Worm (Caenorhabditis elegans): ENCODE data around the gene str-67.

str-67 gene

DNA sequence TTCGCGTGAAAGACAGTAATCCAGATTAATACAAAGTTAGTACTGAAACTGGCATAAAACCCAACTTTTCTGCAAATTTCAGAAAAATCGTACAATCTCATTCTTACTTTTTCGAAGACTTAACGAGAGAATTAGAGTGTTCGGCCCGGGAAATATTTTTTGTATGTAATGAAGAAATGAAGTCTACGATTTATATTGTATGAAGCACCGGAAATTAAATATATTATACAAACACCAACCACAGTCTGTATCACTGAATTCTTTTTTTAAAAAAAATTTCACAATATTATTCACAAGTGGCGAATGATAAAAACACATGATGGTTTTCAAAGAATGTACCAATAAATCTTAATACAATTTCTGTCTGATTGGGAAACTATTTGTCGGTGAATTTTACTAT, at the start of gene str-67:
str-67 (minus strand) TSS at position 101 of the 400 bp plus-strand sequence.
- TF ChIP-seq lir-3 (tag; optimal IDR thresholded peaks at IDR 0.05) (no peak), mxl-3 (GFP tag; optimal IDR thresholded peaks at IDR 0.05) (no peak), nhr-76 (tag; optimal IDR thresholded peaks at IDR 0.05) (no peak), egl-27 (tag; optimal IDR thresholded peaks at IDR 0.05) (no peak), dmd-6 (GFP tag; IDR thresholded peaks at IDR 0.05) (no peak), sdz-12 (GFP tag; optimal IDR thresholded peaks at IDR 0.05) (no peak), lsy-2 (tag; optimal IDR thresholded peaks at IDR 0.05) (no peak), ztf-11 (tag; optimal IDR thresholded peaks at IDR 0.05) (no peak), zip-11 (GFP tag; IDR thresholded peaks at IDR 0.05) (no peak), fos-1 (tag; optimal IDR thresholded peaks at IDR 0.05) (no peak), egl-43 (GFP tag; IDR thresholded peaks at IDR 0.05) (no peak), nhr-6 (tag; optimal IDR thresholded peaks at IDR 0.05) (no peak), nhr-42 (GFP tag; IDR thresholded peaks at IDR 0.05) (no peak), nhr-10 (tag; optimal IDR thresholded peaks at IDR 0.05) (no peak), F10B5.3 (tag; optimal IDR thresholded peaks at IDR 0.05) (no peak), snpc-4 (tag; optimal IDR thresholded peaks at IDR 0.05) (no peak), ceh-32 (tag; optimal IDR thresholded peaks at IDR 0.05; ENCODE audit: poor library complexity) (no peak), nhr-48 (tag; optimal IDR thresholded peaks at IDR 0.05) (no peak)

- no peak for TF ChIP-seq nhr-41 (GFP tag; IDR thresholded peaks at IDR 0.05)
- TF ChIP-seq F49E8.2 (tag; optimal IDR thresholded peaks at IDR 0.05; ENCODE audit: borderline replicate concordance) = no peak
- no peak for TF ChIP-seq skn-1 (tag; optimal IDR thresholded peaks at IDR 0.05)
- no peak for TF ChIP-seq ztf-11 (tag; optimal IDR thresholded peaks at IDR 0.05)
- no peak for TF ChIP-seq mxl-3 (GFP tag; optimal IDR thresholded peaks at IDR 0.05)
- no peak for TF ChIP-seq vab-7 (GFP tag; IDR thresholded peaks at IDR 0.05)
- TF ChIP-seq mdl-1 (tag; optimal IDR thresholded peaks at IDR 0.05) = no peak
- no peak for TF ChIP-seq lin-1 (GFP tag; IDR thresholded peaks at IDR 0.05)
- no peak for TF ChIP-seq zag-1 (tag; optimal IDR thresholded peaks at IDR 0.05)
- no peak for TF ChIP-seq attf-4 (tag; optimal IDR thresholded peaks at IDR 0.05)
- TF ChIP-seq lin-29 (GFP tag; IDR thresholded peaks at IDR 0.05) = no peak
- no peak for TF ChIP-seq nhr-102 (tag; optimal IDR thresholded peaks at IDR 0.05)
- TF ChIP-seq aha-1 (tag) = no peak
- no peak for TF ChIP-seq lin-39 (tag; optimal IDR thresholded peaks at IDR 0.05)
- no peak for TF ChIP-seq nhr-6 (tag; optimal IDR thresholded peaks at IDR 0.05)
- no peak for TF ChIP-seq ceh-44 (GFP tag; IDR thresholded peaks at IDR 0.05)
- TF ChIP-seq snpc-1.2 (GFP tag; IDR thresholded peaks at IDR 0.05) = no peak
Observed at ce11 chrV:1112658-1113057, 48.3 kb upstream of the str-67 start, which contains the start of gene Y50D4B.1. TSS of gene Y50D4B.1 (plus strand) at chrV:1112958.

- TF ChIP-seq spr-1 (tag; optimal IDR thresholded peaks at IDR 0.05) = no peak
- no peak for TF ChIP-seq daf-19 (GFP tag; conservative IDR thresholded peaks at IDR 0.05)
- no peak for TF ChIP-seq jun-1 (tag; optimal IDR thresholded peaks at IDR 0.05)
- no peak for TF ChIP-seq nhr-76 (tag; optimal IDR thresholded peaks at IDR 0.05)
- TF ChIP-seq zip-2 (tag; optimal IDR thresholded peaks at IDR 0.05) = no peak
- no peak for TF ChIP-seq aly-2 (tag; optimal IDR thresholded peaks at IDR 0.05)
- TF ChIP-seq fos-1 (tag; optimal IDR thresholded peaks at IDR 0.05) = no peak
- TF ChIP-seq ceh-20 (GFP tag; IDR thresholded peaks at IDR 0.05) = no peak
- no peak for TF ChIP-seq mdl-1 (tag; optimal IDR thresholded peaks at IDR 0.05)
- no peak for TF ChIP-seq mdt-29 (GFP tag; IDR thresholded peaks at IDR 0.05)
- no peak for TF ChIP-seq zip-11 (GFP tag; IDR thresholded peaks at IDR 0.05)
Observed at ce11 chrV:1112180-1112579, 47.8 kb upstream of the str-67 start.

ce11 chrV:1102569-1102968, 38.2 kb upstream of the str-67 start:
- peak in 1 of 2 experiments; percentile 97 for TF ChIP-seq unc-62 (GFP tag; optimal IDR thresholded peaks at IDR 0.05 in 1 of 2)
- TF ChIP-seq unc-62 (tag; optimal IDR thresholded peaks at IDR 0.05) = no peak
- no peak for TF ChIP-seq fos-1 (tag; optimal IDR thresholded peaks at IDR 0.05)
- TF ChIP-seq php-3 (GFP tag; IDR thresholded peaks at IDR 0.05) = no peak
- no peak for TF ChIP-seq daf-8 (GFP tag; IDR thresholded peaks at IDR 0.05)
- no peak for TF ChIP-seq tra-1 (GFP tag; IDR thresholded peaks at IDR 0.05)
